Fruit fly (Drosophila melanogaster): ENCODE data around the gene Cyp4d2.

- TF ChIP-seq cnc (optimal IDR thresholded peaks at IDR 0.05) (no peak), Crg-1 (GFP tag; optimal IDR thresholded peaks at IDR 0.05) (peak; percentile 11), CG33017 (tag; optimal IDR thresholded peaks at IDR 0.05) (no peak), CG12768 (GFP tag; optimal IDR thresholded peaks at IDR 0.05) (no peak), CG11617 (GFP tag; optimal IDR thresholded peaks at IDR 0.05) (no peak)
Observed at dm6 chrX:2158668-2159163, 17.1 kb upstream of the Cyp4d2 start, which contains the start of gene wapl.

Measured in whole organism, adult.